Worm (Caenorhabditis elegans) whole organism, L3 larva: ENCODE measurements around the gene mel-11.

Source experiments
- daf-12 ChIP-seq: fragments of 150-350 bp; optimal IDR thresholded peaks from 2 replicates; lab custom pipeline; 2014; ENCODE audit warnings: missing biosample characterization, missing genetic modification reagents, missing genetic modification characterization
- elt-2 ChIP-seq: sonication (generic microtip); optimal IDR thresholded peaks from 2 replicates; lab custom pipeline; 2016; ENCODE audit warnings: missing genetic modification reagents, mild to moderate bottlenecking, missing genetic modification characterization, missing compliant biosample characterization

Gene mel-11

ce11 chrII:9418065-9418567, 59.8 kb downstream of the mel-11 start, which contains the start of the genes M176.4 and M176.16:
M176.4 (plus strand) TSS chrII:9418365.
M176.16 (plus strand) TSS chrII:9418517.
- TF ChIP-seq daf-12 (tag; lab: Kevin White, UChicago) (no peak), elt-2 (tag; lab: Kevin White, UChicago) (peak; percentile 38)
